Fruit fly (Drosophila melanogaster) whole organism, embryonic: ENCODE results near the gene nmdyn-D7.
A peak's percentile ranks its signal among the peaks of the same experiment; 100 is the strongest.

ENCODE experiments used
- Asciz ChIP-seq: fragments of 200-800 bp; sonication (Bioruptor generic); optimal IDR thresholded peaks from 2 replicates; lab custom pipeline; 2017; ENCODE audit warnings: missing biosample characterization, mild to moderate bottlenecking, missing genetic modification characterization, missing genetic modification reagents
- BEAF-32 ChIP-seq: fragments of 200-800 bp; sonication (Bioruptor generic); optimal IDR thresholded peaks from 3 replicates; lab custom pipeline; 2017; ENCODE audit warnings: missing biosample characterization, missing genetic modification characterization, mild to moderate bottlenecking, moderate library complexity, missing genetic modification reagents
- CG10366 ChIP-seq: fragments of 200-800 bp; sonication (Bioruptor generic); IDR thresholded peaks from 2 replicates; pipeline ENCODE4 v1.3.6; 2022; ENCODE audit warnings: missing biosample characterization, missing genetic modification characterization
- CG11085 ChIP-seq: fragments of 200-800 bp; sonication (Bioruptor generic); IDR thresholded peaks from 2 replicates; pipeline ENCODE4 v1.3.6; 2022; ENCODE audit warnings: missing biosample characterization, missing genetic modification characterization
- CG11456 ChIP-seq: fragments of 200-800 bp; sonication (Bioruptor generic); IDR thresholded peaks from 3 replicates; pipeline ENCODE4 v1.3.6; 2022; ENCODE audit warnings: missing biosample characterization, missing genetic modification characterization
- CG11695 ChIP-seq: fragments of 200-800 bp; sonication (Bioruptor generic); IDR thresholded peaks from 3 replicates; pipeline ENCODE4 v1.3.6; 2022; ENCODE audit warnings: missing biosample characterization, missing genetic modification characterization
- CG11696 ChIP-seq: fragments of 200-800 bp; sonication (Bioruptor generic); IDR thresholded peaks from 2 replicates; pipeline ENCODE4 v1.3.6; 2022; ENCODE audit warnings: missing biosample characterization, missing genetic modification characterization
- CG12071 ChIP-seq: fragments of 200-800 bp; sonication (Bioruptor generic); optimal IDR thresholded peaks from 3 replicates; lab custom pipeline; 2018; ENCODE audit warnings: missing biosample characterization, mild to moderate bottlenecking, missing genetic modification characterization
- CG13287 ChIP-seq: fragments of 200-800 bp; sonication (Bioruptor generic); IDR thresholded peaks from 2 replicates; pipeline ENCODE4 v1.3.6; 2022; ENCODE audit warnings: missing biosample characterization, missing genetic modification characterization; ENCODE audit not compliant: partially characterized antibody
- CG13296 ChIP-seq: fragments of 200-800 bp; sonication (Bioruptor generic); optimal IDR thresholded peaks from 3 replicates; lab custom pipeline; 2018; ENCODE audit warnings: missing biosample characterization, mild to moderate bottlenecking, missing genetic modification characterization
- CG14667 ChIP-seq: fragments of 200-800 bp; sonication (Bioruptor generic); IDR thresholded peaks from 2 replicates; pipeline ENCODE4 v1.3.6; 2022; ENCODE audit warnings: missing biosample characterization, missing genetic modification characterization
- CG15073 ChIP-seq: fragments of 200-800 bp; sonication (Bioruptor generic); optimal IDR thresholded peaks from 2 replicates; lab custom pipeline; 2016; ENCODE audit warnings: missing biosample characterization, missing genetic modification characterization
- CG15514 ChIP-seq: fragments of 200-800 bp; sonication (Bioruptor generic); optimal IDR thresholded peaks from 3 replicates; lab custom pipeline; 2017; ENCODE audit warnings: missing biosample characterization, missing genetic modification characterization, mild to moderate bottlenecking, moderate library complexity, missing genetic modification reagents
- CG1602 ChIP-seq: fragments of 200-800 bp; sonication (Bioruptor generic); optimal IDR thresholded peaks from 3 replicates; lab custom pipeline; 2016; ENCODE audit warnings: missing biosample characterization, missing genetic modification characterization
- CG18599 ChIP-seq: fragments of 200-800 bp; sonication (Bioruptor generic); optimal IDR thresholded peaks from 3 replicates; lab custom pipeline; 2017; ENCODE audit warnings: missing biosample characterization, missing genetic modification characterization, mild to moderate bottlenecking, moderate library complexity, missing genetic modification reagents
- CG18619 ChIP-seq: fragments of 200-800 bp; sonication (Bioruptor generic); optimal IDR thresholded peaks from 3 replicates; lab custom pipeline; 2017; ENCODE audit warnings: missing biosample characterization, mild to moderate bottlenecking, missing genetic modification characterization
- CG31224 ChIP-seq: fragments of 200-800 bp; sonication (Bioruptor generic); IDR thresholded peaks from 2 replicates; pipeline ENCODE4 v1.3.6; 2022; ENCODE audit warnings: missing biosample characterization, missing genetic modification characterization
- CG31441 ChIP-seq: fragments of 200-800 bp; sonication (Bioruptor generic); IDR thresholded peaks from 2 replicates; pipeline ENCODE4 v1.3.6; 2022; ENCODE audit warnings: missing biosample characterization, missing genetic modification characterization
- CG3163 ChIP-seq: fragments of 200-800 bp; sonication (Bioruptor generic); optimal IDR thresholded peaks from 3 replicates; lab custom pipeline; 2016; ENCODE audit warnings: missing biosample characterization, missing genetic modification characterization
- CG33213 ChIP-seq: fragments of 200-800 bp; sonication (Bioruptor generic); optimal IDR thresholded peaks from 3 replicates; lab custom pipeline; 2016; ENCODE audit warnings: missing biosample characterization, missing genetic modification characterization
- CG33557 ChIP-seq: fragments of 200-800 bp; sonication (Bioruptor generic); optimal IDR thresholded peaks from 2 replicates; lab custom pipeline; 2019; ENCODE audit warnings: missing biosample characterization, mild to moderate bottlenecking, missing genetic modification characterization, moderate library complexity
- CG4617 ChIP-seq: fragments of 200-800 bp; sonication (Bioruptor generic); optimal IDR thresholded peaks from 3 replicates; lab custom pipeline; 2016; ENCODE audit warnings: missing biosample characterization, missing genetic modification characterization, borderline replicate concordance
- CG6254 ChIP-seq: fragments of 200-800 bp; sonication (Bioruptor generic); optimal IDR thresholded peaks from 3 replicates; lab custom pipeline; 2017; ENCODE audit warnings: mild to moderate bottlenecking, missing biosample characterization, missing genetic modification reagents, missing genetic modification characterization
- CG6791 ChIP-seq: fragments of 200-800 bp; sonication (Bioruptor generic); IDR thresholded peaks from 3 replicates; pipeline ENCODE4 v1.3.6; 2022; ENCODE audit warnings: missing biosample characterization, missing genetic modification characterization; ENCODE audit not compliant: partially characterized antibody
- CG8281 ChIP-seq: fragments of 200-800 bp; sonication (Bioruptor generic); optimal IDR thresholded peaks from 2 replicates; lab custom pipeline; 2018; ENCODE audit warnings: missing biosample characterization, mild to moderate bottlenecking, missing genetic modification characterization, moderate library complexity
- CkIIα-i1 ChIP-seq: fragments of 200-800 bp; sonication (Bioruptor generic); IDR thresholded peaks from 2 replicates; pipeline ENCODE4 v1.3.6; 2022; ENCODE audit warnings: missing biosample characterization, missing genetic modification characterization
- CoRest ChIP-seq: fragments of 200-800 bp; sonication (Bioruptor generic); optimal IDR thresholded peaks from 3 replicates; lab custom pipeline; 2018; ENCODE audit warnings: missing biosample characterization, mild to moderate bottlenecking, missing genetic modification characterization, moderate library complexity
- Drgx ChIP-seq: fragments of 200-800 bp; sonication (Bioruptor generic); IDR thresholded peaks from 2 replicates; pipeline ENCODE4 v1.3.6; 2022; ENCODE audit warnings: missing biosample characterization, missing genetic modification characterization
- E2f1 ChIP-seq: fragments of 200-800 bp; sonication (Bioruptor generic); IDR thresholded peaks from 2 replicates; pipeline ENCODE4 v1.3.6; 2022; ENCODE audit warnings: missing biosample characterization, missing genetic modification characterization
- HmgD ChIP-seq: fragments of 200-800 bp; sonication (Bioruptor generic); optimal IDR thresholded peaks from 3 replicates; lab custom pipeline; 2016; ENCODE audit warnings: missing biosample characterization, missing genetic modification characterization
- Jarid2 ChIP-seq: fragments of 200-800 bp; sonication (Bioruptor generic); optimal IDR thresholded peaks from 3 replicates; lab custom pipeline; 2017; ENCODE audit warnings: mild to moderate bottlenecking, missing biosample characterization, missing genetic modification reagents, missing genetic modification characterization
- Ptx1 ChIP-seq: fragments of 200-800 bp; sonication (Bioruptor generic); IDR thresholded peaks from 2 replicates; pipeline ENCODE4 v1.3.6; 2022; ENCODE audit warnings: missing biosample characterization, missing genetic modification characterization
- Six4 ChIP-seq: fragments of 200-800 bp; sonication (Bioruptor generic); optimal IDR thresholded peaks from 2 replicates; lab custom pipeline; 2016; ENCODE audit warnings: missing biosample characterization, missing genetic modification characterization
- Sry-δ ChIP-seq: fragments of 200-800 bp; sonication (Bioruptor generic); optimal IDR thresholded peaks from 2 replicates; lab custom pipeline; 2016; ENCODE audit warnings: missing biosample characterization, missing genetic modification characterization
- Trl ChIP-seq, 3 experiments: fragments of >200 bp in 2 of 3; fragments of 200-800 bp in 1 of 3; sonication (Bioruptor generic) in 1 of 3; optimal IDR thresholded peaks; 2 replicates in 1 of 3; 3 replicates in 2 of 3; lab custom pipeline; 2016 to 2017; ENCODE audit warnings: missing biosample characterization in 1 of 3, missing genetic modification characterization in 1 of 3
- Vsx1 ChIP-seq: fragments of 200-800 bp; sonication (Bioruptor generic); optimal IDR thresholded peaks from 2 replicates; lab custom pipeline; 2017; ENCODE audit warnings: missing biosample characterization, mild to moderate bottlenecking, missing genetic modification characterization, missing genetic modification reagents
- abd-A ChIP-seq: fragments of 200-800 bp; sonication (Bioruptor generic); optimal IDR thresholded peaks from 3 replicates; lab custom pipeline; 2019; ENCODE audit warnings: missing biosample characterization, mild to moderate bottlenecking, missing genetic modification characterization, moderate library complexity
- bowl ChIP-seq: fragments of 200-800 bp; sonication (Bioruptor generic); IDR thresholded peaks from 2 replicates; pipeline ENCODE4 v1.3.6; 2022; ENCODE audit warnings: missing biosample characterization, missing genetic modification characterization
- cas ChIP-seq: fragments of 200-800 bp; sonication (Bioruptor generic); IDR thresholded peaks from 2 replicates; pipeline ENCODE4 v1.3.6; 2022; ENCODE audit warnings: missing biosample characterization, missing genetic modification characterization
- ci ChIP-seq: fragments of 200-800 bp; sonication (Bioruptor generic); IDR thresholded peaks from 3 replicates; pipeline ENCODE4 v1.3.6; 2022; ENCODE audit warnings: missing biosample characterization, missing genetic modification characterization
- disco-r ChIP-seq: fragments of 200-800 bp; sonication (Bioruptor generic); optimal IDR thresholded peaks from 2 replicates; lab custom pipeline; 2016; ENCODE audit warnings: missing biosample characterization, missing genetic modification characterization
- emc ChIP-seq: fragments of 200-800 bp; sonication (Bioruptor generic); optimal IDR thresholded peaks from 2 replicates; lab custom pipeline; 2016; ENCODE audit warnings: missing biosample characterization, missing genetic modification characterization
- gt ChIP-seq: fragments of 200-800 bp; sonication (Bioruptor generic); IDR thresholded peaks from 2 replicates; pipeline ENCODE4 v1.3.6; 2022; ENCODE audit warnings: missing biosample characterization, missing genetic modification characterization
- hth ChIP-seq: fragments of >200 bp; optimal IDR thresholded peaks from 2 replicates; lab custom pipeline; 2017; ENCODE audit warnings: inconsistent platforms
- pb ChIP-seq: fragments of 200-800 bp; sonication (Bioruptor generic); optimal IDR thresholded peaks from 3 replicates; lab custom pipeline; 2016; ENCODE audit warnings: missing biosample characterization, missing genetic modification characterization
- phol ChIP-seq: fragments of 200-800 bp; sonication (Bioruptor generic); optimal IDR thresholded peaks from 3 replicates; lab custom pipeline; 2018; ENCODE audit warnings: missing biosample characterization, mild to moderate bottlenecking, missing genetic modification characterization, moderate library complexity
- seq ChIP-seq: fragments of 200-800 bp; sonication (Bioruptor generic); IDR thresholded peaks from 2 replicates; pipeline ENCODE4 v1.3.6; 2022; ENCODE audit warnings: missing biosample characterization, missing genetic modification characterization
- stwl ChIP-seq: fragments of 200-800 bp; sonication (Bioruptor generic); optimal IDR thresholded peaks from 3 replicates; lab custom pipeline; 2018; ENCODE audit warnings: missing biosample characterization, mild to moderate bottlenecking, missing genetic modification characterization, moderate library complexity
- toy ChIP-seq: fragments of 200-800 bp; sonication (Bioruptor generic); IDR thresholded peaks from 2 replicates; pipeline ENCODE4 v1.3.6; 2022; ENCODE audit warnings: missing biosample characterization, missing genetic modification characterization
- unpg ChIP-seq: fragments of 200-800 bp; sonication (Bioruptor generic); optimal IDR thresholded peaks from 3 replicates; lab custom pipeline; 2018; ENCODE audit warnings: missing biosample characterization, mild to moderate bottlenecking, missing genetic modification characterization, moderate library complexity
- yki ChIP-seq: fragments of >200 bp; optimal IDR thresholded peaks from 3 replicates; lab custom pipeline; 2018
- zfh1 ChIP-seq: fragments of 200-800 bp; sonication (Bioruptor generic); IDR thresholded peaks from 3 replicates; pipeline ENCODE4 v1.3.6; 2022; ENCODE audit warnings: missing biosample characterization, missing genetic modification characterization

The nmdyn-D7 gene

dm6 chr3R:9630633-9631095 lies 49.1 kb upstream of the nmdyn-D7 start, which contains the start of gene Calr (continued):
- no peak for TF ChIP-seq CG13287 (GFP tag; lab: Robert Waterston, UW)
- TF ChIP-seq stwl (tag; lab: Kevin White, UChicago) = peak; percentile 97
- no peak for TF ChIP-seq CG11456
- TF ChIP-seq abd-A (tag; lab: Kevin White, UChicago) = peak; percentile 95
- TF ChIP-seq toy (GFP tag; lab: Robert Waterston, UW) = no peak
- TF ChIP-seq Ptx1 (GFP tag; lab: Robert Waterston, UW) = no peak
- no peak for TF ChIP-seq Six4 (GFP tag; lab: Kevin White, UChicago)
- peak; percentile 54 for TF ChIP-seq phol
- no peak for TF ChIP-seq CG31441 (GFP tag; lab: Robert Waterston, UW)
- TF ChIP-seq CG8281 (tag; lab: Kevin White, UChicago) = no peak
- no peak for TF ChIP-seq CG11696 (GFP tag; lab: Robert Waterston, UW)
- no peak for TF ChIP-seq CG11695
- no peak for TF ChIP-seq seq
- TF ChIP-seq ci (GFP tag; lab: Robert Waterston, UW) = no peak
- no peak for TF ChIP-seq CG6791
- peak; percentile 30 for TF ChIP-seq unpg (GFP tag; lab: Kevin White, UChicago)
- TF ChIP-seq CG13296 = peak; percentile 56
- TF ChIP-seq CG18619 (GFP tag; lab: Kevin White, UChicago) = peak; percentile 32
- no peak for TF ChIP-seq Drgx (GFP tag; lab: Robert Waterston, UW)
- TF ChIP-seq CG31224 (GFP tag; lab: Robert Waterston, UW) = no peak
- TF ChIP-seq CG3163 (GFP tag; lab: Kevin White, UChicago) = peak; percentile 27
- TF ChIP-seq E2f1 = no peak
- peak; percentile 87 for TF ChIP-seq Jarid2
- no peak for TF ChIP-seq bowl (GFP tag; lab: Robert Waterston, UW)
- no peak for TF ChIP-seq disco-r (GFP tag; lab: Kevin White, UChicago)
- TF ChIP-seq CG11085 = no peak
- no peak for TF ChIP-seq CG15073 (GFP tag; lab: Kevin White, UChicago)
- no peak for TF ChIP-seq pb (GFP tag; lab: Kevin White, UChicago)
- TF ChIP-seq CoRest (tag; lab: Kevin White, UChicago) = peak; percentile 67
- no peak for TF ChIP-seq CG12071 (GFP tag; lab: Kevin White, UChicago)
- peak; percentile 54 for TF ChIP-seq Sry-δ (GFP tag; lab: Kevin White, UChicago)
- TF ChIP-seq CG15514 (GFP tag; lab: Kevin White, UChicago) = peak; percentile 75
- TF ChIP-seq CkIIα-i1 = no peak
- TF ChIP-seq yki (lab: Kevin White, UChicago) = no peak
- TF ChIP-seq CG4617 (GFP tag; lab: Kevin White, UChicago) = no peak
- TF ChIP-seq CG10366 (GFP tag; lab: Robert Waterston, UW) = no peak
- TF ChIP-seq cas (GFP tag; lab: Robert Waterston, UW) = no peak
- TF ChIP-seq CG1602 (GFP tag; lab: Kevin White, UChicago) = no peak
- no peak for TF ChIP-seq CG14667 (GFP tag; lab: Robert Waterston, UW)
- TF ChIP-seq BEAF-32 (GFP tag; lab: Kevin White, UChicago) = peak; percentile 78
- no peak for TF ChIP-seq emc
- TF ChIP-seq CG33557 (GFP tag; lab: Kevin White, UChicago) = peak; percentile 22
- TF ChIP-seq gt = no peak
- TF ChIP-seq Trl (optimal IDR thresholded peaks at IDR 0.05; lab: Kevin White, UChicago) = no peak
- TF ChIP-seq Trl (GFP tag; optimal IDR thresholded peaks at IDR 0.05; lab: Kevin White, UChicago) = no peak
- TF ChIP-seq CG33213 = peak; percentile 50
- TF ChIP-seq Vsx1 = peak; percentile 46
- TF ChIP-seq hth (lab: Kevin White, UChicago) = no peak
- TF ChIP-seq Asciz (GFP tag; lab: Kevin White, UChicago) = no peak
- peak; percentile 46 for TF ChIP-seq CG18599 (GFP tag; lab: Kevin White, UChicago)
- TF ChIP-seq HmgD (GFP tag; lab: Kevin White, UChicago) = peak; percentile 63
- no peak for TF ChIP-seq CG6254 (GFP tag; lab: Kevin White, UChicago)
- no peak for TF ChIP-seq zfh1 (GFP tag; lab: Robert Waterston, UW)
